Fruit fly (Drosophila melanogaster) whole organism, embryonic: ENCODE data around the gene CG15547.

Source experiments
- Abd-B ChIP-seq: fragments of 200-800 bp; sonication (Bioruptor generic); optimal IDR thresholded peaks from 2 replicates; lab custom pipeline; 2018; ENCODE audit warnings: missing biosample characterization, mild to moderate bottlenecking, missing genetic modification characterization, moderate library complexity
- CG10274 ChIP-seq: fragments of 200-800 bp; sonication (Bioruptor generic); optimal IDR thresholded peaks from 3 replicates; lab custom pipeline; 2017; ENCODE audit warnings: missing biosample characterization, mild to moderate bottlenecking, missing genetic modification characterization
- CG10462 ChIP-seq: fragments of 200-800 bp; sonication (Bioruptor generic); optimal IDR thresholded peaks from 2 replicates; lab custom pipeline; 2016; ENCODE audit warnings: missing biosample characterization, missing genetic modification characterization
- CG11085 ChIP-seq: fragments of 200-800 bp; sonication (Bioruptor generic); IDR thresholded peaks from 2 replicates; pipeline ENCODE4 v1.3.6; 2022; ENCODE audit warnings: missing biosample characterization, missing genetic modification characterization
- CG11398 ChIP-seq: fragments of 200-800 bp; sonication (Bioruptor generic); optimal IDR thresholded peaks from 2 replicates; lab custom pipeline; 2016; ENCODE audit warnings: missing biosample characterization, missing genetic modification characterization
- CG11695 ChIP-seq: fragments of 200-800 bp; sonication (Bioruptor generic); IDR thresholded peaks from 3 replicates; pipeline ENCODE4 v1.3.6; 2022; ENCODE audit warnings: missing biosample characterization, missing genetic modification characterization
- CG12659 ChIP-seq: fragments of 200-800 bp; sonication (Bioruptor generic); optimal IDR thresholded peaks from 3 replicates; lab custom pipeline; 2017; ENCODE audit warnings: mild to moderate bottlenecking, missing biosample characterization, missing genetic modification reagents, missing genetic modification characterization
- CG13775 ChIP-seq: fragments of 200-800 bp; sonication (Bioruptor generic); optimal IDR thresholded peaks from 3 replicates; lab custom pipeline; 2017; ENCODE audit warnings: missing biosample characterization, mild to moderate bottlenecking, missing genetic modification characterization
- CG14860 ChIP-seq: fragments of 200-800 bp; sonication (Bioruptor generic); IDR thresholded peaks from 3 replicates; pipeline ENCODE4 v1.3.6; 2022; ENCODE audit warnings: missing biosample characterization, missing genetic modification characterization; ENCODE audit not compliant: partially characterized antibody
- CG14965 ChIP-seq: fragments of 200-800 bp; sonication (Bioruptor generic); optimal IDR thresholded peaks from 2 replicates; lab custom pipeline; 2016; ENCODE audit warnings: missing biosample characterization, missing genetic modification characterization, borderline replicate concordance
- CG3065 ChIP-seq: fragments of 200-800 bp; sonication (Bioruptor generic); optimal IDR thresholded peaks from 2 replicates; lab custom pipeline; 2016; ENCODE audit warnings: missing biosample characterization, missing genetic modification characterization
- CG3163 ChIP-seq: fragments of 200-800 bp; sonication (Bioruptor generic); optimal IDR thresholded peaks from 3 replicates; lab custom pipeline; 2016; ENCODE audit warnings: missing biosample characterization, missing genetic modification characterization
- CG5180 ChIP-seq: fragments of 200-800 bp; sonication (Bioruptor generic); optimal IDR thresholded peaks from 3 replicates; lab custom pipeline; 2017; ENCODE audit warnings: missing biosample characterization, missing genetic modification characterization, mild to moderate bottlenecking, moderate library complexity, missing genetic modification reagents
- CG6765 ChIP-seq: fragments of 200-800 bp; sonication (Bioruptor generic); optimal IDR thresholded peaks from 3 replicates; lab custom pipeline; 2017; ENCODE audit warnings: missing biosample characterization, mild to moderate bottlenecking, missing genetic modification characterization
- CG9727 ChIP-seq: fragments of 200-800 bp; sonication (Bioruptor generic); optimal IDR thresholded peaks from 3 replicates; lab custom pipeline; 2017; ENCODE audit warnings: missing biosample characterization, mild to moderate bottlenecking, missing genetic modification characterization
- CG9797 ChIP-seq: fragments of 200-800 bp; sonication (Bioruptor generic); optimal IDR thresholded peaks from 3 replicates; lab custom pipeline; 2018; ENCODE audit warnings: missing biosample characterization, mild to moderate bottlenecking, missing genetic modification characterization
- Doc2 ChIP-seq: fragments of 200-800 bp; sonication (Bioruptor generic); IDR thresholded peaks from 2 replicates; pipeline ENCODE4 v1.3.6; 2022; ENCODE audit warnings: missing biosample characterization, missing genetic modification characterization
- Hey ChIP-seq: fragments of 200-800 bp; sonication (Bioruptor generic); optimal IDR thresholded peaks from 3 replicates; lab custom pipeline; 2018; ENCODE audit warnings: missing biosample characterization, mild to moderate bottlenecking, missing genetic modification characterization
- Hr3 ChIP-seq: fragments of 200-800 bp; sonication (Bioruptor generic); optimal IDR thresholded peaks from 3 replicates; lab custom pipeline; 2016; ENCODE audit warnings: missing biosample characterization, missing genetic modification characterization
- Hr39 ChIP-seq: fragments of >200 bp; optimal IDR thresholded peaks from 2 replicates; lab custom pipeline; 2017
- Hsf ChIP-seq: fragments of 200-800 bp; sonication (Bioruptor generic); optimal IDR thresholded peaks from 3 replicates; lab custom pipeline; 2016; ENCODE audit warnings: missing biosample characterization, missing genetic modification characterization
- Jarid2 ChIP-seq: fragments of 200-800 bp; sonication (Bioruptor generic); optimal IDR thresholded peaks from 3 replicates; lab custom pipeline; 2017; ENCODE audit warnings: mild to moderate bottlenecking, missing biosample characterization, missing genetic modification reagents, missing genetic modification characterization
- Med ChIP-seq: fragments of 200-800 bp; sonication (Bioruptor generic); peaks from one replicate; lab custom pipeline; 2016; ENCODE audit warnings: missing biosample characterization, missing genetic modification characterization, mild to moderate bottlenecking, inconsistent platforms, moderate library complexity
- Nf-YB ChIP-seq: fragments of 200-800 bp; sonication (Bioruptor generic); optimal IDR thresholded peaks from 3 replicates; lab custom pipeline; 2019; ENCODE audit warnings: missing biosample characterization, mild to moderate bottlenecking, missing genetic modification characterization, moderate library complexity
- Pdp1 ChIP-seq, 2 experiments: fragments of 200-800 bp; sonication (Bioruptor generic); optimal IDR thresholded peaks; 3 replicates each; lab custom pipeline; 2016; ENCODE audit warnings: missing biosample characterization in 2 of 2, missing genetic modification characterization in 2 of 2, mild to moderate bottlenecking in 1 of 2, moderate library complexity in 1 of 2
- cas ChIP-seq: fragments of 200-800 bp; sonication (Bioruptor generic); IDR thresholded peaks from 2 replicates; pipeline ENCODE4 v1.3.6; 2022; ENCODE audit warnings: missing biosample characterization, missing genetic modification characterization
- chinmo ChIP-seq: fragments of 200-800 bp; sonication (Bioruptor generic); IDR thresholded peaks from 4 replicates; pipeline ENCODE4 v1.3.6; 2022; ENCODE audit warnings: missing biosample characterization, missing genetic modification characterization; ENCODE audit not compliant: partially characterized antibody
- corto ChIP-seq: fragments of 200-800 bp; sonication (Bioruptor generic); optimal IDR thresholded peaks from 2 replicates; lab custom pipeline; 2016; ENCODE audit warnings: missing biosample characterization, mild to moderate bottlenecking, missing genetic modification characterization, moderate library complexity
- dmrt11E ChIP-seq: fragments of 200-800 bp; sonication (Bioruptor generic); optimal IDR thresholded peaks from 3 replicates; lab custom pipeline; 2018; ENCODE audit warnings: missing biosample characterization, mild to moderate bottlenecking, missing genetic modification characterization, moderate library complexity
- fd64A ChIP-seq: fragments of 200-800 bp; sonication (Bioruptor generic); optimal IDR thresholded peaks from 3 replicates; lab custom pipeline; 2018; ENCODE audit warnings: missing biosample characterization, mild to moderate bottlenecking, missing genetic modification characterization
- gem ChIP-seq: fragments of 200-800 bp; sonication (Bioruptor generic); optimal IDR thresholded peaks from 2 replicates; lab custom pipeline; 2019; ENCODE audit warnings: missing biosample characterization, mild to moderate bottlenecking, missing genetic modification characterization, moderate library complexity
- h ChIP-seq: fragments of >200 bp; optimal IDR thresholded peaks from 2 replicates; lab custom pipeline; 2017
- hbn ChIP-seq: fragments of 200-800 bp; sonication (Bioruptor generic); IDR thresholded peaks from 2 replicates; pipeline ENCODE4 v1.3.6; 2022; ENCODE audit warnings: missing biosample characterization, missing genetic modification characterization; ENCODE audit not compliant: partially characterized antibody
- pros ChIP-seq: fragments of 200-800 bp; sonication (Bioruptor generic); optimal IDR thresholded peaks from 3 replicates; lab custom pipeline; 2019; ENCODE audit warnings: missing biosample characterization, mild to moderate bottlenecking, missing genetic modification characterization, moderate library complexity
- row ChIP-seq: fragments of 200-800 bp; sonication (Bioruptor generic); IDR thresholded peaks from 3 replicates; pipeline ENCODE4 v1.3.6; 2022; ENCODE audit warnings: missing biosample characterization, missing genetic modification characterization
- sc ChIP-seq, 3 experiments: fragments of >200 bp in 2 of 3; fragments of 200-800 bp in 1 of 3; sonication (Bioruptor generic) in 1 of 3; optimal IDR thresholded peaks; 2 replicates in 2 of 3; 3 replicates in 1 of 3; lab custom pipeline; 2017; ENCODE audit warnings: mild to moderate bottlenecking in 1 of 3, missing biosample characterization in 1 of 3, missing genetic modification characterization in 1 of 3, missing genetic modification reagents in 1 of 3
- schlank ChIP-seq: fragments of 200-800 bp; sonication (Bioruptor generic); optimal IDR thresholded peaks from 2 replicates; lab custom pipeline; 2018; ENCODE audit warnings: missing biosample characterization, mild to moderate bottlenecking, missing genetic modification characterization
- sens ChIP-seq: fragments of 200-800 bp; sonication (Bioruptor generic); peaks from one replicate; lab custom pipeline; 2016; ENCODE audit warnings: missing biosample characterization, missing genetic modification characterization
- shn ChIP-seq: fragments of 200-800 bp; sonication (Bioruptor generic); optimal IDR thresholded peaks from 3 replicates; lab custom pipeline; 2016; ENCODE audit warnings: missing biosample characterization, missing genetic modification characterization
- tap ChIP-seq: fragments of 200-800 bp; optimal IDR thresholded peaks from 3 replicates; lab custom pipeline; 2019; ENCODE audit warnings: missing biosample characterization, mild to moderate bottlenecking, missing genetic modification characterization, moderate library complexity
- trh ChIP-seq: fragments of 200-800 bp; sonication (Bioruptor generic); optimal IDR thresholded peaks from 2 replicates; lab custom pipeline; 2016; ENCODE audit warnings: missing biosample characterization, missing genetic modification characterization
- usp ChIP-seq: fragments of >200 bp; optimal IDR thresholded peaks from 2 replicates; lab custom pipeline; 2017; ENCODE audit warnings: missing biosample characterization, missing genetic modification characterization
- z ChIP-seq: fragments of 200-800 bp; sonication (Bioruptor generic); IDR thresholded peaks from 3 replicates; pipeline ENCODE4 v1.3.6; 2022; ENCODE audit warnings: missing biosample characterization, missing genetic modification characterization

Gene CG15547

DNA sequence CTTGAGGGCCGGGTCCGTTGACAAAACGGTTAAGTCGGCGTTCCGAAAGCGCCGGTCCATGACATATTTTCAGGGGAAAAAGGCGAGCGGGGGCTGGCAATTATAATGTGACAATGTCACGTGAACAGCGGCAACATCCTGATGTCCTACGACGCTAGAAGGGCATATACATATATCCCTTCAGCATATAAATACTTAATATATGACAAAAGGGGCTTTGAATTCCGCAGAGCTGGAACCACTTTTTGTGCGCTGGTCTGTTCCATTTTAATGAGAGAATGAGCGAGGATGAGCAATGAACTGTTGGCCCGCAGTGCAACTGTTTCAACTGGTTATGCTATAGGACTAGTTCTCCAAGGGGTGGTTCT is 22.8 kb downstream of the CG15547 start (continued):
- TF ChIP-seq schlank (tag; lab: Kevin White, UChicago) (no peak), usp (GFP tag; lab: Kevin White, UChicago) (no peak), Abd-B (GFP tag; lab: Kevin White, UChicago) (no peak), CG6765 (no peak), CG10274 (peak; percentile 93), sc (optimal IDR thresholded peaks at IDR 0.05; lab: Kevin White, UChicago) (no peak), sc (GFP tag; optimal IDR thresholded peaks at IDR 0.05; lab: Kevin White, UChicago) (no peak), shn (GFP tag; lab: Kevin White, UChicago) (no peak), Hr39 (no peak), CG13775 (GFP tag; lab: Kevin White, UChicago) (no peak), tap (no peak), Med (peak; percentile 46), CG11085 (GFP tag; lab: Robert Waterston, UW) (no peak), fd64A (GFP tag; lab: Kevin White, UChicago) (no peak), pros (GFP tag; lab: Kevin White, UChicago) (peak; percentile 19), CG14965 (GFP tag; lab: Kevin White, UChicago) (no peak), h (lab: Kevin White, UChicago) (no peak), Doc2 (GFP tag; lab: Robert Waterston, UW) (no peak), CG3065 (GFP tag; lab: Kevin White, UChicago) (no peak), row (GFP tag; lab: Robert Waterston, UW) (0 out of 3 replicates have a peak, but pooled peaks have one; percentile 18), corto (GFP tag; lab: Kevin White, UChicago) (no peak), CG5180 (no peak), CG12659 (no peak), z (GFP tag; lab: Robert Waterston, UW) (no peak), chinmo (GFP tag; lab: Robert Waterston, UW) (0 out of 4 replicates have a peak, but pooled peaks have one; percentile 13), CG11695 (GFP tag; lab: Robert Waterston, UW) (no peak), sens (peak; percentile 13), gem (no peak), cas (no peak), trh (GFP tag; lab: Kevin White, UChicago) (no peak), CG9727 (GFP tag; lab: Kevin White, UChicago) (no peak), dmrt11E (tag; lab: Kevin White, UChicago) (no peak), Hr3 (GFP tag; lab: Kevin White, UChicago) (no peak), hbn (no peak), CG10462 (GFP tag; lab: Kevin White, UChicago) (no peak), CG11398 (GFP tag; lab: Kevin White, UChicago) (no peak), CG14860 (GFP tag; lab: Robert Waterston, UW) (no peak), Pdp1 (GFP tag; optimal IDR thresholded peaks at IDR 0.05; lab: Kevin White, UChicago) (no peak), Hsf (no peak), CG3163 (GFP tag; lab: Kevin White, UChicago) (no peak), Hey (peak; percentile 2), Jarid2 (GFP tag; lab: Kevin White, UChicago) (no peak), Nf-YB (GFP tag; lab: Kevin White, UChicago) (peak; percentile 37), CG9797 (GFP tag; lab: Kevin White, UChicago) (no peak)
